Fruit fly (Drosophila melanogaster): ENCODE measurements around the gene CG18764.

The CG18764 gene

dm6 chr3R:11665508-11665907 lies 38.8 kb downstream of the CG18764 start (continued):
- no peak for TF ChIP-seq kah (GFP tag; optimal IDR thresholded peaks at IDR 0.05)
- no peak for TF ChIP-seq tup (GFP tag; optimal IDR thresholded peaks at IDR 0.05)
- TF ChIP-seq cg (GFP tag; optimal IDR thresholded peaks at IDR 0.05) = no peak
- TF ChIP-seq pita (GFP tag; optimal IDR thresholded peaks at IDR 0.05) = no peak
- TF ChIP-seq CG13624 (GFP tag; optimal IDR thresholded peaks at IDR 0.05) = no peak
- TF ChIP-seq Doc2 (GFP tag; IDR thresholded peaks at IDR 0.05) = no peak
- TF ChIP-seq ci (GFP tag; IDR thresholded peaks at IDR 0.05) = 0 out of 3 replicates have a peak, but pooled peaks have one; percentile 21
- TF ChIP-seq p53 (GFP tag; optimal IDR thresholded peaks at IDR 0.05) = no peak
- TF ChIP-seq Jarid2 (GFP tag; optimal IDR thresholded peaks at IDR 0.05) = no peak
- no peak for TF ChIP-seq Sry-δ (GFP tag; optimal IDR thresholded peaks at IDR 0.05)
- no peak for TF ChIP-seq fd102C (GFP tag; optimal IDR thresholded peaks at IDR 0.05)
- no peak for TF ChIP-seq ro (GFP tag; IDR thresholded peaks at IDR 0.05)
- no peak for TF ChIP-seq CG9817 (tag; optimal IDR thresholded peaks at IDR 0.05)
- no peak for TF ChIP-seq so (GFP tag; IDR thresholded peaks at IDR 0.05)
- TF ChIP-seq insv (GFP tag; optimal IDR thresholded peaks at IDR 0.05) = no peak
- no peak for TF ChIP-seq CG14014 (GFP tag; IDR thresholded peaks at IDR 0.05)
- peak; percentile 97 for TF ChIP-seq CTCF (GFP tag; optimal IDR thresholded peaks at IDR 0.05)
- TF ChIP-seq Aef1 (GFP tag; IDR thresholded peaks at IDR 0.05) = no peak
- no peak for TF ChIP-seq dimm (GFP tag; IDR thresholded peaks at IDR 0.05)
- 0 out of 3 replicates have a peak, but pooled peaks have one; percentile 35 for TF ChIP-seq CG2199 (GFP tag; IDR thresholded peaks at IDR 0.05)
- TF ChIP-seq Mad (GFP tag; optimal IDR thresholded peaks at IDR 0.05) = no peak
- no peak for TF ChIP-seq CG8290 (GFP tag; optimal IDR thresholded peaks at IDR 0.05)
- peak in 1 of 2 experiments; percentile 11 for TF ChIP-seq CG8290 (tag; optimal IDR thresholded peaks at IDR 0.05)
- TF ChIP-seq ham (GFP tag; IDR thresholded peaks at IDR 0.05) = no peak
- no peak for TF ChIP-seq CG14441 (GFP tag; IDR thresholded peaks at IDR 0.05)
- no peak for TF ChIP-seq CG12104 (GFP tag; optimal IDR thresholded peaks at IDR 0.05)
- TF ChIP-seq NK7.1 (GFP tag; optimal IDR thresholded peaks at IDR 0.05) = no peak
- no peak for TF ChIP-seq chn (GFP tag; optimal IDR thresholded peaks at IDR 0.05)
- TF ChIP-seq Gsc (GFP tag; IDR thresholded peaks at IDR 0.05) = no peak
- no peak for TF ChIP-seq CG15269 (tag; optimal IDR thresholded peaks at IDR 0.05)
- TF ChIP-seq D19A (tag; optimal IDR thresholded peaks at IDR 0.05) = no peak
- no peak for TF ChIP-seq CG18619 (GFP tag; optimal IDR thresholded peaks at IDR 0.05)
- TF ChIP-seq bsh (GFP tag; optimal IDR thresholded peaks at IDR 0.05) = no peak
- TF ChIP-seq CG13296 (GFP tag; optimal IDR thresholded peaks at IDR 0.05) = no peak
- no peak for TF ChIP-seq CG34376 (GFP tag; optimal IDR thresholded peaks at IDR 0.05)
- no peak for TF ChIP-seq CG4360 (GFP tag; IDR thresholded peaks at IDR 0.05)
- TF ChIP-seq Asciz (GFP tag; optimal IDR thresholded peaks at IDR 0.05) = no peak
- TF ChIP-seq Lhr (GFP tag; optimal IDR thresholded peaks at IDR 0.05) = peak; percentile 26
- no peak for TF ChIP-seq CG3726 (GFP tag; IDR thresholded peaks at IDR 0.05)
- no peak for TF ChIP-seq grau (tag; optimal IDR thresholded peaks at IDR 0.05)
- TF ChIP-seq zen2 (GFP tag; IDR thresholded peaks at IDR 0.05; ENCODE audit: partially characterized antibody) = no peak
- peak; percentile 36; the same call in 1 of the 3 replicates for TF ChIP-seq Opbp (GFP tag; IDR thresholded peaks at IDR 0.05; ENCODE audit: partially characterized antibody)
- no peak for TF ChIP-seq Doc3 (GFP tag; IDR thresholded peaks at IDR 0.05; ENCODE audit: partially characterized antibody)
- TF ChIP-seq CG14667 (GFP tag; IDR thresholded peaks at IDR 0.05) = no peak
- TF ChIP-seq sqz (GFP tag; optimal IDR thresholded peaks at IDR 0.05) = no peak
- TF ChIP-seq Gug (GFP tag; IDR thresholded peaks at IDR 0.05) = no peak
- no peak for TF ChIP-seq CG10565 (GFP tag; optimal IDR thresholded peaks at IDR 0.05)
- TF ChIP-seq CG13894 (tag; optimal IDR thresholded peaks at IDR 0.05) = no peak
- no peak for TF ChIP-seq Chrac-16 (GFP tag; optimal IDR thresholded peaks at IDR 0.05)
